Worm (Caenorhabditis elegans) whole organism, L4 larva: Measurements from ENCODE around the gene F45D3.4.

Source experiments
- F49E8.2 ChIP-seq: sonication (generic microtip); optimal IDR thresholded peaks from 2 replicates; lab custom pipeline; 2016; ENCODE audit warnings: missing compliant biosample characterization, mild to moderate bottlenecking, missing genetic modification characterization, borderline replicate concordance
- ceh-28 ChIP-seq: fragments of 150-350 bp; optimal IDR thresholded peaks from 2 replicates; lab custom pipeline; 2014; ENCODE audit warnings: missing biosample characterization, missing genetic modification reagents, missing genetic modification characterization
- nhr-111 ChIP-seq: fragments of 200-800 bp; sonication (Bioruptor generic); optimal IDR thresholded peaks from 2 replicates; lab custom pipeline; 2018; ENCODE audit warnings: mild to moderate bottlenecking, missing genetic modification characterization, missing compliant biosample characterization
- nhr-28 ChIP-seq: fragments of 150-350 bp; optimal IDR thresholded peaks from 2 replicates; lab custom pipeline; 2014; ENCODE audit warnings: missing biosample characterization, missing genetic modification characterization
- nhr-77 ChIP-seq: fragments of 150-350 bp; optimal IDR thresholded peaks from 2 replicates; lab custom pipeline; 2014; ENCODE audit warnings: missing biosample characterization, missing genetic modification characterization
- saeg-2 ChIP-seq: fragments of 200-800 bp; sonication (Bioruptor generic); IDR thresholded peaks from 2 replicates; pipeline ENCODE4 v1.3.6; 2022; ENCODE audit warnings: missing genetic modification reagents, missing genetic modification characterization, missing compliant biosample characterization
- unc-39 ChIP-seq: sonication (generic microtip); optimal IDR thresholded peaks from 2 replicates; lab custom pipeline; 2017; ENCODE audit warnings: missing biosample characterization, missing genetic modification characterization
- zag-1 ChIP-seq: fragments of 150-350 bp; optimal IDR thresholded peaks from 2 replicates; lab custom pipeline; 2014; ENCODE audit warnings: missing biosample characterization, missing genetic modification characterization

ce11 chrV:12555872-12556271 lies 2.9 kb upstream of the F45D3.4 start:
- TF ChIP-seq unc-39 (tag; lab: Kevin White, UChicago) (no peak), zag-1 (tag; lab: Kevin White, UChicago) (no peak), saeg-2 (GFP tag; lab: Robert Waterston, UW) (no peak), nhr-77 (no peak), nhr-111 (GFP tag; lab: Kevin White, UChicago) (no peak), F49E8.2 (tag; lab: Kevin White, UChicago) (no peak), nhr-28 (tag; lab: Kevin White, UChicago) (peak; percentile 10), ceh-28 (tag; lab: Kevin White, UChicago) (no peak)
